Fruit fly (Drosophila melanogaster): ENCODE results near the gene syd.

- TF ChIP-seq kay (GFP tag; ENCODE audit: borderline replicate concordance) (no peak), CG5204 (GFP tag; optimal IDR thresholded peaks at IDR 0.05) (no peak), bab1 (GFP tag; optimal IDR thresholded peaks at IDR 0.05) (no peak), tj (GFP tag; optimal IDR thresholded peaks at IDR 0.05) (no peak), pad (GFP tag; optimal IDR thresholded peaks at IDR 0.05) (no peak), CG11617 (GFP tag; optimal IDR thresholded peaks at IDR 0.05) (no peak)
Observed at dm6 chr3L:7963549-7963948, 27.6 kb upstream of the syd start.

Measured in whole organism, adult.